ENCODE assay signal across 3 fruit fly cellular contexts in genomic region chr2L:8365701-8366643, dm6.
A peak's percentile ranks its signal among the peaks of the same experiment; 100 is the strongest.
TF ChIP-seq lines count a peak whose summit lies in the region.

TSS of gene Pp2A-29B (plus strand) at chr2L:8366038.

TF ChIP-seq in whole organism, adult, 20 proteins besides CTCF, POLR2A, EP300 and RAD21 (continued from another document):
- TF ChIP-seq bab1 (GFP tag; optimal IDR thresholded peaks at IDR 0.05; lab: Kevin White, UChicago), result no peak
- peak; percentile 72 for TF ChIP-seq Crg-1 (GFP tag; optimal IDR thresholded peaks at IDR 0.05; lab: Kevin White, UChicago)

TF ChIP-seq in whole organism, embryonic, 481 proteins besides CTCF, POLR2A, EP300 and RAD21 (continued from another document and continues in another):
- TF ChIP-seq chm (GFP tag; IDR thresholded peaks at IDR 0.05; lab: Robert Waterston, UW) (no peak), BEAF-32 (GFP tag; optimal IDR thresholded peaks at IDR 0.05; lab: Kevin White, UChicago) (peak; percentile 100), p53 (GFP tag; optimal IDR thresholded peaks at IDR 0.05; lab: Kevin White, UChicago) (no peak), CG9437 (GFP tag; optimal IDR thresholded peaks at IDR 0.05; lab: Kevin White, UChicago) (peak; percentile 35), CG14710 (tag; optimal IDR thresholded peaks at IDR 0.05; lab: Kevin White, UChicago) (peak; percentile 83), CG10431 (GFP tag; optimal IDR thresholded peaks at IDR 0.05; lab: Kevin White, UChicago) (no peak), unc-4 (GFP tag; IDR thresholded peaks at IDR 0.05; lab: Robert Waterston, UW; ENCODE audit: partially characterized antibody) (peak; percentile 98), CG1603 (tag; optimal IDR thresholded peaks at IDR 0.05; lab: Kevin White, UChicago) (no peak), sisA (GFP tag; IDR thresholded peaks at IDR 0.05; lab: Robert Waterston, UW) (no peak), slbo (GFP tag; IDR thresholded peaks at IDR 0.05; lab: Robert Waterston, UW) (peak; percentile 56; the same call in 1 of the 2 replicates), CG16813 (GFP tag; IDR thresholded peaks at IDR 0.05; lab: Robert Waterston, UW; ENCODE audit: partially characterized antibody) (peak; percentile 100), CG14441 (GFP tag; IDR thresholded peaks at IDR 0.05; lab: Robert Waterston, UW) (no peak; the same call in 1 of the 2 replicates), CG42726 (GFP tag; IDR thresholded peaks at IDR 0.05; lab: Robert Waterston, UW; ENCODE audit: partially characterized antibody) (peak; percentile 96), pzg (GFP tag; optimal IDR thresholded peaks at IDR 0.05; lab: Kevin White, UChicago) (peak; percentile 64), CG14860 (GFP tag; IDR thresholded peaks at IDR 0.05; lab: Robert Waterston, UW; ENCODE audit: partially characterized antibody) (peak; percentile 100), CG18262 (tag; optimal IDR thresholded peaks at IDR 0.05; lab: Kevin White, UChicago) (peak; percentile 45), CG12769 (tag; optimal IDR thresholded peaks at IDR 0.05; lab: Kevin White, UChicago) (no peak), CG4328 (GFP tag; optimal IDR thresholded peaks at IDR 0.05; lab: Kevin White, UChicago) (peak; percentile 7), CG17568 (GFP tag; optimal IDR thresholded peaks at IDR 0.05; lab: Kevin White, UChicago) (peak; percentile 7), nom (GFP tag; optimal IDR thresholded peaks at IDR 0.05; lab: Kevin White, UChicago) (no peak), CG9932 (GFP tag; IDR thresholded peaks at IDR 0.05; lab: Robert Waterston, UW) (peak; percentile 65), CG11398 (GFP tag; optimal IDR thresholded peaks at IDR 0.05; lab: Kevin White, UChicago) (no peak), zen (tag; optimal IDR thresholded peaks at IDR 0.05; lab: Kevin White, UChicago) (peak; percentile 59), amos (GFP tag; IDR thresholded peaks at IDR 0.05; lab: Robert Waterston, UW; ENCODE audit: partially characterized antibody) (peak; percentile 98), nerfin-1 (tag; optimal IDR thresholded peaks at IDR 0.05; lab: Kevin White, UChicago) (peak; percentile 100), Sin3A (optimal IDR thresholded peaks at IDR 0.05; lab: Kevin White, UChicago) (peak; percentile 32), klu (GFP tag; IDR thresholded peaks at IDR 0.05; lab: Robert Waterston, UW) (peak; percentile 45; the same call in 1 of the 2 replicates), bbx (GFP tag; IDR thresholded peaks at IDR 0.05; lab: Robert Waterston, UW; ENCODE audit: partially characterized antibody) (peak; percentile 98), Bgb (GFP tag; IDR thresholded peaks at IDR 0.05; lab: Robert Waterston, UW; ENCODE audit: partially characterized antibody) (peak; percentile 97), CG9817 (tag; optimal IDR thresholded peaks at IDR 0.05; lab: Kevin White, UChicago) (peak; percentile 17), CG8924 (tag; optimal IDR thresholded peaks at IDR 0.05; lab: Kevin White, UChicago) (peak; percentile 42), zfh2 (GFP tag; optimal IDR thresholded peaks at IDR 0.05; lab: Kevin White, UChicago) (peak; percentile 29), nmo (GFP tag; optimal IDR thresholded peaks at IDR 0.05; lab: Kevin White, UChicago) (peak; percentile 78), CG7556 (GFP tag; optimal IDR thresholded peaks at IDR 0.05; lab: Kevin White, UChicago) (no peak), mld (GFP tag; IDR thresholded peaks at IDR 0.05; lab: Robert Waterston, UW; ENCODE audit: partially characterized antibody) (peak; percentile 94), CG4360 (GFP tag; IDR thresholded peaks at IDR 0.05; lab: Robert Waterston, UW) (no peak), CG15601 (tag; optimal IDR thresholded peaks at IDR 0.05; lab: Kevin White, UChicago) (peak; percentile 56), ato (GFP tag; IDR thresholded peaks at IDR 0.05; lab: Robert Waterston, UW; ENCODE audit: partially characterized antibody) (peak; percentile 95), knrl (GFP tag; IDR thresholded peaks at IDR 0.05; lab: Robert Waterston, UW; ENCODE audit: partially characterized antibody) (peak; percentile 100), CG8359 (GFP tag; optimal IDR thresholded peaks at IDR 0.05; lab: Kevin White, UChicago; ENCODE audit: borderline replicate concordance) (no peak), Xbp1 (GFP tag; optimal IDR thresholded peaks at IDR 0.05; lab: Kevin White, UChicago) (peak; percentile 39), CG17385 (GFP tag; optimal IDR thresholded peaks at IDR 0.05; lab: Kevin White, UChicago) (peak; percentile 6), HLH4C (GFP tag; IDR thresholded peaks at IDR 0.05; lab: Robert Waterston, UW; ENCODE audit: partially characterized antibody) (peak; percentile 99), HmgZ (tag; optimal IDR thresholded peaks at IDR 0.05; lab: Kevin White, UChicago) (peak; percentile 27), Gug (GFP tag; IDR thresholded peaks at IDR 0.05; lab: Robert Waterston, UW) (peak; percentile 8; the same call in 1 of the 4 replicates), trh (GFP tag; optimal IDR thresholded peaks at IDR 0.05; lab: Kevin White, UChicago) (no peak), tio (GFP tag; optimal IDR thresholded peaks at IDR 0.05; lab: Kevin White, UChicago) (peak; percentile 12), CG15696 (tag; optimal IDR thresholded peaks at IDR 0.05; lab: Kevin White, UChicago) (peak; percentile 35), gem (tag; optimal IDR thresholded peaks at IDR 0.05; lab: Kevin White, UChicago) (peak; percentile 48), sug (tag; optimal IDR thresholded peaks at IDR 0.05; lab: Kevin White, UChicago) (peak; percentile 59), sd (tag; optimal IDR thresholded peaks at IDR 0.05; lab: Kevin White, UChicago) (peak; percentile 92), CG4424 (GFP tag; optimal IDR thresholded peaks at IDR 0.05; lab: Kevin White, UChicago) (peak; percentile 38), scrt (GFP tag; optimal IDR thresholded peaks at IDR 0.05; lab: Kevin White, UChicago) (peak; percentile 22), Dip3 (GFP tag; optimal IDR thresholded peaks at IDR 0.05; lab: Kevin White, UChicago) (peak; percentile 19), Dek (tag; optimal IDR thresholded peaks at IDR 0.05; lab: Kevin White, UChicago) (peak; percentile 12), CG6272 (GFP tag; IDR thresholded peaks at IDR 0.05; lab: Robert Waterston, UW) (peak; percentile 38; the same call in 1 of the 2 replicates), sens (GFP tag; lab: Kevin White, UChicago) (peak; percentile 37), Hr3 (GFP tag; optimal IDR thresholded peaks at IDR 0.05; lab: Kevin White, UChicago) (peak; percentile 51), zf30C (GFP tag; optimal IDR thresholded peaks at IDR 0.05; lab: Kevin White, UChicago) (peak; percentile 10), D19A (tag; optimal IDR thresholded peaks at IDR 0.05; lab: Kevin White, UChicago) (peak; percentile 19), Pdp1 (GFP tag; optimal IDR thresholded peaks at IDR 0.05; lab: Kevin White, UChicago) (peak in 1 of 2 experiments; percentile 74)

TF ChIP-seq in whole organism, prepupa, 60 proteins besides CTCF, POLR2A, EP300 and RAD21 (continued from another document):
- peak; percentile 40 for TF ChIP-seq Met (GFP tag; optimal IDR thresholded peaks at IDR 0.05; lab: Kevin White, UChicago)
- peak; percentile 54 for TF ChIP-seq esn (GFP tag; optimal IDR thresholded peaks at IDR 0.05; lab: Kevin White, UChicago)
- no peak for TF ChIP-seq CG16779 (tag; optimal IDR thresholded peaks at IDR 0.05; lab: Kevin White, UChicago)
- 0 out of 3 replicates have a peak, but pooled peaks have one; percentile 6 for TF ChIP-seq CG6163 (GFP tag; IDR thresholded peaks at IDR 0.05; lab: Robert Waterston, UW)
- TF ChIP-seq salr (GFP tag; optimal IDR thresholded peaks at IDR 0.05; lab: Kevin White, UChicago), result no peak
- no peak for TF ChIP-seq spab (GFP tag; optimal IDR thresholded peaks at IDR 0.05; lab: Kevin White, UChicago)
- peak; percentile 38 for TF ChIP-seq CG11902 (GFP tag; optimal IDR thresholded peaks at IDR 0.05; lab: Kevin White, UChicago)
- no peak for TF ChIP-seq CG8319 (GFP tag; optimal IDR thresholded peaks at IDR 0.05; lab: Kevin White, UChicago)
- peak; percentile 31 for TF ChIP-seq Eip75B (GFP tag; optimal IDR thresholded peaks at IDR 0.05; lab: Kevin White, UChicago)
- TF ChIP-seq Smox (GFP tag; optimal IDR thresholded peaks at IDR 0.05; lab: Kevin White, UChicago), result peak; percentile 58
- TF ChIP-seq CG34406 (GFP tag; optimal IDR thresholded peaks at IDR 0.05; lab: Kevin White, UChicago), result no peak
- TF ChIP-seq CG10669 (GFP tag; optimal IDR thresholded peaks at IDR 0.05; lab: Kevin White, UChicago), result peak; percentile 19
- TF ChIP-seq fkh (GFP tag; optimal IDR thresholded peaks at IDR 0.05; lab: Kevin White, UChicago), result peak; percentile 75
- TF ChIP-seq cyc (GFP tag; optimal IDR thresholded peaks at IDR 0.05; lab: Kevin White, UChicago), result peak; percentile 10
- TF ChIP-seq ss (GFP tag; optimal IDR thresholded peaks at IDR 0.05; lab: Kevin White, UChicago), result peak in 1 of 2 experiments; percentile 48
- TF ChIP-seq CG32006 (GFP tag; optimal IDR thresholded peaks at IDR 0.05; lab: Kevin White, UChicago), result no peak
- peak; percentile 46 for TF ChIP-seq pdm3 (GFP tag; optimal IDR thresholded peaks at IDR 0.05; lab: Kevin White, UChicago)
- no peak for TF ChIP-seq Sox14 (GFP tag; optimal IDR thresholded peaks at IDR 0.05; lab: Kevin White, UChicago)
- peak; percentile 12 for TF ChIP-seq CG3032 (tag; optimal IDR thresholded peaks at IDR 0.05; lab: Kevin White, UChicago)
